Fruit fly (Drosophila melanogaster) Kc167 (cell line): ENCODE measurements around the gene CG15435.

ENCODE experiments used
- Myc ChIP-seq: fragments of >200 bp; optimal IDR thresholded peaks from 2 replicates; lab custom pipeline; 2017; ENCODE audit warnings: missing external identifiers
- Sin3A ChIP-seq: fragments of >200 bp; optimal IDR thresholded peaks from 2 replicates; lab custom pipeline; 2018; ENCODE audit warnings: missing external identifiers
- h ChIP-seq: fragments of >200 bp; optimal IDR thresholded peaks from 3 replicates; lab custom pipeline; 2018; ENCODE audit warnings: missing external identifiers
- psq ChIP-seq: fragments of >200 bp; optimal IDR thresholded peaks from 2 replicates; lab custom pipeline; 2017; ENCODE audit warnings: missing external identifiers

dm6 chr2L:4416903-4417302 lies 42.6 kb upstream of the CG15435 start:
- no peak for TF ChIP-seq h
- no peak for TF ChIP-seq Sin3A (lab: Kevin White, UChicago)
- TF ChIP-seq psq (lab: Kevin White, UChicago), result no peak
- TF ChIP-seq Myc, result no peak
